Fruit fly (Drosophila melanogaster): ENCODE measurements around the gene CG14837.

Gene CG14837

DNA sequence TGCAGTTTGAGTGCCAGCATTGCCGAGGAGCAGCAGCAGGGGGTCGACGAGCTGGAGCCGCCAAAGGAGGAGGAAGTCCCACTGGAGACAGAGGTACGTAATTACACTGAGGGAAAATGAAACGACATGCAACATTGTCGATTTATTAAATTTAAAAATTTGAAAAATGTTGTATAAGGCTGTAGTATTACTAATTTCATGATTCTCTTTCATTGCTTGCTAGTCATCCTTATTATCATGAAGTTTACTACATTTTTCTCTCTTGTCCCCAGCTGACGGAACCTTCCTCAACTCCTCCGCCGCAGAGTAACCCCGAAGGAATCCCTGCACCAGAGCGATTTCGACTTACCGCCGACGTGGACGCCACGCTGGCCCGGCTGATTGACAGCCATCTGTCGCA, 43.6 kb upstream of the CG14837 start (continued):
- TF ChIP-seq topi (GFP tag; optimal IDR thresholded peaks at IDR 0.05) (peak; percentile 42), acj6 (GFP tag; optimal IDR thresholded peaks at IDR 0.05) (peak; percentile 31), CG15336 (GFP tag; IDR thresholded peaks at IDR 0.05) (no peak), Gug (GFP tag; IDR thresholded peaks at IDR 0.05) (no peak), esn (GFP tag; optimal IDR thresholded peaks at IDR 0.05) (peak; percentile 32), OdsH (GFP tag; optimal IDR thresholded peaks at IDR 0.05) (peak; percentile 35), Hr4 (GFP tag; optimal IDR thresholded peaks at IDR 0.05) (no peak)

- TF ChIP-seq Sox102F (GFP tag; optimal IDR thresholded peaks at IDR 0.05) = peak; percentile 70
- TF ChIP-seq CG31627 (GFP tag; optimal IDR thresholded peaks at IDR 0.05) = peak; percentile 64
- TF ChIP-seq CG32006 (GFP tag; optimal IDR thresholded peaks at IDR 0.05) = peak; percentile 42
- peak; percentile 77 for TF ChIP-seq CG6163 (GFP tag; IDR thresholded peaks at IDR 0.05)
- TF ChIP-seq CG11902 (GFP tag; optimal IDR thresholded peaks at IDR 0.05) = peak; percentile 41
- TF ChIP-seq Lpt (GFP tag; optimal IDR thresholded peaks at IDR 0.05) = peak; percentile 27
- peak; percentile 8 for TF ChIP-seq CG6854 (GFP tag; optimal IDR thresholded peaks at IDR 0.05)
- TF ChIP-seq CG16779 (tag; optimal IDR thresholded peaks at IDR 0.05) = no peak
- peak; percentile 70 for TF ChIP-seq CG3919 (GFP tag; optimal IDR thresholded peaks at IDR 0.05)
- peak; percentile 65 for TF ChIP-seq pdm3 (GFP tag; optimal IDR thresholded peaks at IDR 0.05)
- peak; percentile 1 for TF ChIP-seq CG8319 (GFP tag; optimal IDR thresholded peaks at IDR 0.05)
- peak; percentile 81 for TF ChIP-seq esn (GFP tag; optimal IDR thresholded peaks at IDR 0.05)
- TF ChIP-seq Ets96B (tag; optimal IDR thresholded peaks at IDR 0.05) = peak; percentile 67
- TF ChIP-seq fd85E (GFP tag; optimal IDR thresholded peaks at IDR 0.05) = no peak
- peak; percentile 60 for TF ChIP-seq CG34406 (GFP tag; optimal IDR thresholded peaks at IDR 0.05)
- TF ChIP-seq fd59A (GFP tag; optimal IDR thresholded peaks at IDR 0.05) = peak; percentile 16
- TF ChIP-seq acj6 (GFP tag; optimal IDR thresholded peaks at IDR 0.05) = peak; percentile 50
- TF ChIP-seq CG7368 (GFP tag; optimal IDR thresholded peaks at IDR 0.05) = peak; percentile 32
- peak; percentile 22 for TF ChIP-seq Hr4 (GFP tag; optimal IDR thresholded peaks at IDR 0.05)
- no peak for TF ChIP-seq dac (GFP tag; optimal IDR thresholded peaks at IDR 0.05)
- peak; percentile 39 for TF ChIP-seq dsx (GFP tag; optimal IDR thresholded peaks at IDR 0.05; ENCODE audit: poor library complexity, severe bottlenecking)
- TF ChIP-seq net (GFP tag; optimal IDR thresholded peaks at IDR 0.05) = peak; percentile 57
- no peak for TF ChIP-seq fkh (GFP tag; optimal IDR thresholded peaks at IDR 0.05)
- TF ChIP-seq CG8119 (GFP tag; IDR thresholded peaks at IDR 0.05) = peak; percentile 54; the same call in 1 of the 3 replicates
- TF ChIP-seq CG6792 (GFP tag; optimal IDR thresholded peaks at IDR 0.05) = peak; percentile 61
- peak; percentile 66 for TF ChIP-seq cyc (GFP tag; optimal IDR thresholded peaks at IDR 0.05)
- TF ChIP-seq Hr38 (GFP tag; optimal IDR thresholded peaks at IDR 0.05) = no peak
- no peak for TF ChIP-seq CG4318 (GFP tag; optimal IDR thresholded peaks at IDR 0.05)
- peak; percentile 54 for TF ChIP-seq Sox14 (GFP tag; optimal IDR thresholded peaks at IDR 0.05)
- TF ChIP-seq vri (GFP tag; optimal IDR thresholded peaks at IDR 0.05) = peak; percentile 56
- no peak for TF ChIP-seq CG6276 (GFP tag; optimal IDR thresholded peaks at IDR 0.05)
- TF ChIP-seq topi (GFP tag; optimal IDR thresholded peaks at IDR 0.05) = peak; percentile 68
- peak; percentile 72 for TF ChIP-seq Met (GFP tag; optimal IDR thresholded peaks at IDR 0.05)
- peak; percentile 62 for TF ChIP-seq CG6808 (GFP tag; optimal IDR thresholded peaks at IDR 0.05)
- TF ChIP-seq Eip78C (GFP tag) = peak; percentile 90
- TF ChIP-seq CG11294 (GFP tag; IDR thresholded peaks at IDR 0.05) = no peak
- peak; percentile 24 for TF ChIP-seq Blimp-1 (GFP tag; optimal IDR thresholded peaks at IDR 0.05)
- peak; percentile 38 for TF ChIP-seq CG9139 (GFP tag; optimal IDR thresholded peaks at IDR 0.05)
- TF ChIP-seq CG1621 (tag; optimal IDR thresholded peaks at IDR 0.05) = peak; percentile 17
- peak; percentile 31 for TF ChIP-seq CG11762 (GFP tag; optimal IDR thresholded peaks at IDR 0.05; ENCODE audit: insufficient read depth)
- TF ChIP-seq lz (GFP tag; optimal IDR thresholded peaks at IDR 0.05) = peak; percentile 67
- TF ChIP-seq salr (GFP tag; optimal IDR thresholded peaks at IDR 0.05) = peak; percentile 31 to 46
- TF ChIP-seq CG15336 (GFP tag; IDR thresholded peaks at IDR 0.05) = peak; percentile 44
- peak; percentile 70 for TF ChIP-seq Smox (GFP tag; optimal IDR thresholded peaks at IDR 0.05)
- TF ChIP-seq Eip75B (GFP tag; optimal IDR thresholded peaks at IDR 0.05) = peak; percentile 61
- TF ChIP-seq CG3032 (tag; optimal IDR thresholded peaks at IDR 0.05) = peak; percentile 66
Measured at dm6 chr3L:7601122-7601841, 41.4 kb upstream of the CG14837 start.

Measured in whole organism, prepupa.